Worm (Caenorhabditis elegans): ENCODE measurements around the gene cest-5.2.
A peak's percentile ranks its signal among the peaks of the same experiment; 100 is the strongest.

Gene cest-5.2

DNA sequence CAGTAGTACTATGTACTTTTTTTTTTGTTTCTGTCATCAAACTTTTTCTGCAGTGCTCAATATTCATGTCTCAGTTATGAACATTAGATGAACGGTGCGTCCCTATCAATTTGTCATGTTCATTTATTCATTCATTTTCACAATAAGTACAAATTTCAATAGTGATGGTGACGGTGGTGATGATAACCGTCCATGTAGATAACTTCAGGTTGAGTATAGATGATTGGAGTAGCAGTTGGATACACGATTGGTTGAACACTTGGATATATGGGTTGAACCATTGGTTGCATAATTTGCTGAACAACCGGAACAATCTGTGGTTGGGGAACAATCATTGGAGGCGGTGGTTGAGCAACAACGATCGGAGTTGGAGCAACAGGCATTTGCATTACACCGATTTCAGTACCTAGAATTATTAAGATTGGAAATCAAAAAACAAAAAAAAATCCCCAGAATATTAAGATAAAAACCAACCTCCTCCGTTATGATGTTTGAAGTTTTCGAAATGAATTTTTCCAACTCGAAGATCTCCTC lies 39.6 kb downstream of the cest-5.2 start (continued):
- TF ChIP-seq snpc-4 (GFP tag; optimal IDR thresholded peaks at IDR 0.05) (no peak), snpc-4 (tag; optimal IDR thresholded peaks at IDR 0.05) (peak in 1 of 4 experiments; percentile 61), hmg-1.2 (GFP tag; IDR thresholded peaks at IDR 0.05) (0 out of 2 replicates have a peak, but pooled peaks have one; percentile 7), dpff-1 (tag; optimal IDR thresholded peaks at IDR 0.05) (peak; percentile 14), ceh-79 (tag; optimal IDR thresholded peaks at IDR 0.05) (no peak), atf-7 (tag; optimal IDR thresholded peaks at IDR 0.05) (no peak), F23B12.7 (tag; optimal IDR thresholded peaks at IDR 0.05; ENCODE audit: insufficient read depth) (no peak), B0336.3 (GFP tag; IDR thresholded peaks at IDR 0.05) (peak; percentile 51; the same call in 1 of the 2 replicates), madf-3 (GFP tag; IDR thresholded peaks at IDR 0.05) (0 out of 2 replicates have a peak, but pooled peaks have one; percentile 45), lin-26 (GFP tag; IDR thresholded peaks at IDR 0.05) (0 out of 2 replicates have a peak, but pooled peaks have one; percentile 51), nfyb-1 (GFP tag; IDR thresholded peaks at IDR 0.05) (no peak), B0019.2 (GFP tag; conservative IDR thresholded peaks at IDR 0.05) (no peak), F49E8.2 (tag; optimal IDR thresholded peaks at IDR 0.05; ENCODE audit: insufficient read depth) (no peak), rec-8 (tag; optimal IDR thresholded peaks at IDR 0.05) (no peak), B0035.1 (tag; optimal IDR thresholded peaks at IDR 0.05) (no peak)

DNA sequence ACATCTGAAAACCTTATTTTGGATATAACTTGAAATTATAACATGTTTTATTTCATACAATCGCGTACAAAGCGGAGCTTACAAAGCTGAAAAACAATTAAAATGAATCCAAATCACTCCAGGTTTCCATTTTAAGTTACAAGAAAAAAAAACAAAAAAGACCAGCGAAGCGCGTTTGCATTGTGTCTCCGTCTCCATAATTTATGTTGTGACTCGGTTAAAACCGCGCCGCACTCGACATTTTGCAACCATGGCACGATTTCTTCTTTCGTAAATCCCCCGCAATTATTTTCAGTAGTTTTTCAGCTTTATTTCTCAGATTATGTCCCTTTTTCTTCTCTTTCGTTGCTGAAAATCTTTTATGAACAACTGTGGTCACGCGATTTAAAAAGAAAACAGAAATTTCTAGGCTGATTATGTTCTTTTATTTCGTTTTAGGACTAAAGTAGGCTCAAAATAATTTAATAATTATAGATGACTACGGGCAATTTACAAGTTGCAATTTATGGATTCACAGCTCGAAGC lies 42.3 kb downstream of the cest-5.2 start, which contains the start of the genes F38A5.2 and dnj-11:
F38A5.2 (minus strand) TSS at position 4 of the 525 bp plus-strand sequence.
dnj-11 (plus strand) TSS at position 475 of the 525 bp plus-strand sequence.
- TF ChIP-seq B0336.3 (GFP tag; IDR thresholded peaks at IDR 0.05) (no peak), nfya-2 (GFP tag; IDR thresholded peaks at IDR 0.05) (no peak), C06A6.2 (GFP tag; conservative IDR thresholded peaks at IDR 0.05) (no peak), hsf-1 (GFP tag; IDR thresholded peaks at IDR 0.05) (no peak), ztf-22 (GFP tag; optimal IDR thresholded peaks at IDR 0.05) (no peak), pha-4 (tag; optimal IDR thresholded peaks at IDR 0.05) (peak; percentile 66), F57C9.4 (tag; optimal IDR thresholded peaks at IDR 0.05) (no peak), aptf-3 (GFP tag; IDR thresholded peaks at IDR 0.05) (no peak), ztf-18 (tag; optimal IDR thresholded peaks at IDR 0.05) (no peak), D2030.7 (GFP tag; IDR thresholded peaks at IDR 0.05) (peak; percentile 69), Y67H2A.10 (GFP tag; conservative IDR thresholded peaks at IDR 0.05) (no peak), let-526 (GFP tag; IDR thresholded peaks at IDR 0.05) (no peak), ztf-3 (GFP tag; optimal IDR thresholded peaks at IDR 0.05) (no peak), lin-35 (GFP tag; optimal IDR thresholded peaks at IDR 0.05) (peak in 1 of 3 experiments; percentile 43), sdz-38 (tag; optimal IDR thresholded peaks at IDR 0.05) (no peak), dox-1 (GFP tag; IDR thresholded peaks at IDR 0.05) (peak; percentile 76; the same call in 1 of the 2 replicates), tbx-9 (tag; optimal IDR thresholded peaks at IDR 0.05; ENCODE audit: borderline replicate concordance) (no peak), ztf-26 (tag; optimal IDR thresholded peaks at IDR 0.05) (no peak), zim-3 (tag; optimal IDR thresholded peaks at IDR 0.05) (no peak), B0035.1 (tag; optimal IDR thresholded peaks at IDR 0.05) (no peak), lin-54 (GFP tag; optimal IDR thresholded peaks at IDR 0.05) (peak; percentile 47), snpc-3.4 (tag; optimal IDR thresholded peaks at IDR 0.05) (no peak), hmg-20 (GFP tag; IDR thresholded peaks at IDR 0.05) (no peak), atf-7 (tag; optimal IDR thresholded peaks at IDR 0.05) (no peak), Y95B8A.8 (GFP tag; IDR thresholded peaks at IDR 0.05) (0 out of 2 replicates have a peak, but pooled peaks have one; percentile 23), mcd-1 (GFP tag; IDR thresholded peaks at IDR 0.05) (peak; percentile 96), athp-1 (tag; optimal IDR thresholded peaks at IDR 0.05) (no peak), F33H1.4 (GFP tag; IDR thresholded peaks at IDR 0.05) (0 out of 2 replicates have a peak, but pooled peaks have one; percentile 23), hmg-1.2 (GFP tag; IDR thresholded peaks at IDR 0.05) (peak; percentile 95), F57A8.1 (GFP tag; optimal IDR thresholded peaks at IDR 0.05) (no peak), lsl-1 (GFP tag; optimal IDR thresholded peaks at IDR 0.05) (peak; percentile 46), B0261.1 (tag; optimal IDR thresholded peaks at IDR 0.05) (no peak), attf-5 (GFP tag; optimal IDR thresholded peaks at IDR 0.05) (peak; percentile 82), dpl-1 (GFP tag; optimal IDR thresholded peaks at IDR 0.05) (peak; percentile 25), lin-26 (GFP tag; IDR thresholded peaks at IDR 0.05) (no peak), madf-3 (GFP tag; IDR thresholded peaks at IDR 0.05) (no peak)

Data from whole organism, young adult.